Fruit fly (Drosophila melanogaster) whole organism, embryonic: Measurements from ENCODE around the gene CG6933.

Source experiments
- Atf-2 ChIP-seq: fragments of 200-800 bp; sonication (Bioruptor generic); optimal IDR thresholded peaks from 2 replicates; lab custom pipeline; 2016; ENCODE audit warnings: missing biosample characterization, missing genetic modification characterization
- B-H1 ChIP-seq: fragments of 200-800 bp; sonication (Bioruptor generic); IDR thresholded peaks from 3 replicates; pipeline ENCODE4 v1.3.6; 2022; ENCODE audit warnings: missing biosample characterization, missing genetic modification characterization
- Blimp-1 ChIP-seq: fragments of 200-800 bp; sonication (Bioruptor generic); optimal IDR thresholded peaks from 3 replicates; lab custom pipeline; 2018; ENCODE audit warnings: missing biosample characterization, missing genetic modification characterization, mild to moderate bottlenecking, moderate library complexity, missing genetic modification reagents
- C15 ChIP-seq: fragments of 200-800 bp; sonication (Bioruptor generic); IDR thresholded peaks from 3 replicates; pipeline ENCODE4 v1.3.6; 2022; ENCODE audit warnings: missing biosample characterization, missing genetic modification characterization
- CG10565 ChIP-seq: fragments of 200-800 bp; sonication (Bioruptor generic); optimal IDR thresholded peaks from 3 replicates; lab custom pipeline; 2016; ENCODE audit warnings: missing biosample characterization, mild to moderate bottlenecking, missing genetic modification characterization
- CG11695 ChIP-seq: fragments of 200-800 bp; sonication (Bioruptor generic); IDR thresholded peaks from 3 replicates; pipeline ENCODE4 v1.3.6; 2022; ENCODE audit warnings: missing biosample characterization, missing genetic modification characterization
- CG11696 ChIP-seq: fragments of 200-800 bp; sonication (Bioruptor generic); IDR thresholded peaks from 2 replicates; pipeline ENCODE4 v1.3.6; 2022; ENCODE audit warnings: missing biosample characterization, missing genetic modification characterization
- CG12071 ChIP-seq: fragments of 200-800 bp; sonication (Bioruptor generic); optimal IDR thresholded peaks from 3 replicates; lab custom pipeline; 2018; ENCODE audit warnings: missing biosample characterization, mild to moderate bottlenecking, missing genetic modification characterization
- CG12391 ChIP-seq: fragments of 200-800 bp; sonication (Bioruptor generic); optimal IDR thresholded peaks from 3 replicates; lab custom pipeline; 2018; ENCODE audit warnings: missing biosample characterization, mild to moderate bottlenecking, missing genetic modification characterization, moderate library complexity
- CG12942 ChIP-seq: fragments of 200-800 bp; sonication (Bioruptor generic); optimal IDR thresholded peaks from 3 replicates; lab custom pipeline; 2016; ENCODE audit warnings: missing biosample characterization, missing genetic modification characterization
- CG16815 ChIP-seq: fragments of 200-800 bp; sonication (Bioruptor generic); optimal IDR thresholded peaks from 3 replicates; lab custom pipeline; 2017; ENCODE audit warnings: missing biosample characterization, mild to moderate bottlenecking, missing genetic modification characterization
- CG18476 ChIP-seq: fragments of 200-800 bp; sonication (Bioruptor generic); optimal IDR thresholded peaks from 2 replicates; lab custom pipeline; 2016; ENCODE audit warnings: missing biosample characterization, mild to moderate bottlenecking, missing genetic modification characterization
- CG3163 ChIP-seq: fragments of 200-800 bp; sonication (Bioruptor generic); optimal IDR thresholded peaks from 3 replicates; lab custom pipeline; 2016; ENCODE audit warnings: missing biosample characterization, missing genetic modification characterization
- CG32767 ChIP-seq: fragments of 200-800 bp; sonication (Bioruptor generic); IDR thresholded peaks from 2 replicates; pipeline ENCODE4 v1.3.6; 2022; ENCODE audit warnings: missing biosample characterization, missing genetic modification characterization
- CG33557 ChIP-seq: fragments of 200-800 bp; sonication (Bioruptor generic); optimal IDR thresholded peaks from 2 replicates; lab custom pipeline; 2019; ENCODE audit warnings: missing biosample characterization, mild to moderate bottlenecking, missing genetic modification characterization, moderate library complexity
- CG7357 ChIP-seq: fragments of 200-800 bp; sonication (Bioruptor generic); IDR thresholded peaks from 3 replicates; pipeline ENCODE4 v1.3.6; 2022; ENCODE audit warnings: missing biosample characterization, missing genetic modification characterization
- CG8281 ChIP-seq: fragments of 200-800 bp; sonication (Bioruptor generic); optimal IDR thresholded peaks from 2 replicates; lab custom pipeline; 2018; ENCODE audit warnings: missing biosample characterization, mild to moderate bottlenecking, missing genetic modification characterization, moderate library complexity
- CG8290 ChIP-seq, 3 experiments: fragments of 200-800 bp; sonication (Bioruptor generic); optimal IDR thresholded peaks; 2 replicates each; lab custom pipeline; 2016 to 2019; ENCODE audit warnings: missing biosample characterization in 3 of 3, missing genetic modification characterization in 3 of 3, mild to moderate bottlenecking in 2 of 3, moderate library complexity in 1 of 3
- D19B ChIP-seq: fragments of 200-800 bp; sonication (Bioruptor generic); optimal IDR thresholded peaks from 2 replicates; lab custom pipeline; 2017; ENCODE audit warnings: missing biosample characterization, mild to moderate bottlenecking, missing genetic modification characterization
- Dip3 ChIP-seq: fragments of 200-800 bp; sonication (Bioruptor generic); optimal IDR thresholded peaks from 3 replicates; lab custom pipeline; 2016; ENCODE audit warnings: missing biosample characterization, missing genetic modification characterization
- Ets65A ChIP-seq: fragments of 200-800 bp; sonication (Bioruptor generic); peaks from one replicate; lab custom pipeline; 2016; ENCODE audit warnings: missing biosample characterization, missing genetic modification characterization
- Fer1 ChIP-seq: fragments of 200-800 bp; sonication (Bioruptor generic); optimal IDR thresholded peaks from 2 replicates; lab custom pipeline; 2017; ENCODE audit warnings: missing biosample characterization, mild to moderate bottlenecking, missing genetic modification characterization
- Fer3 ChIP-seq: fragments of 200-800 bp; sonication (Bioruptor generic); optimal IDR thresholded peaks from 2 replicates; lab custom pipeline; 2018; ENCODE audit warnings: missing biosample characterization, mild to moderate bottlenecking, missing genetic modification characterization, moderate library complexity
- Gsc ChIP-seq: fragments of 200-800 bp; sonication (Bioruptor generic); IDR thresholded peaks from 2 replicates; pipeline ENCODE4 v1.3.6; 2022; ENCODE audit warnings: missing biosample characterization, missing genetic modification characterization
- HLHmδ ChIP-seq: fragments of 200-800 bp; sonication (Bioruptor generic); optimal IDR thresholded peaks from 2 replicates; lab custom pipeline; 2018; ENCODE audit warnings: missing biosample characterization, mild to moderate bottlenecking, missing genetic modification characterization, moderate library complexity
- Hey ChIP-seq: fragments of 200-800 bp; sonication (Bioruptor generic); optimal IDR thresholded peaks from 3 replicates; lab custom pipeline; 2018; ENCODE audit warnings: missing biosample characterization, mild to moderate bottlenecking, missing genetic modification characterization
- HmgD ChIP-seq: fragments of 200-800 bp; sonication (Bioruptor generic); optimal IDR thresholded peaks from 3 replicates; lab custom pipeline; 2016; ENCODE audit warnings: missing biosample characterization, missing genetic modification characterization
- Nf-YB ChIP-seq: fragments of 200-800 bp; sonication (Bioruptor generic); optimal IDR thresholded peaks from 3 replicates; lab custom pipeline; 2019; ENCODE audit warnings: missing biosample characterization, mild to moderate bottlenecking, missing genetic modification characterization, moderate library complexity
- Side ChIP-seq: fragments of 200-800 bp; sonication (Bioruptor generic); optimal IDR thresholded peaks from 2 replicates; lab custom pipeline; 2016; ENCODE audit warnings: missing biosample characterization, missing genetic modification characterization
- ac ChIP-seq: fragments of 200-800 bp; sonication (Bioruptor generic); optimal IDR thresholded peaks from 3 replicates; lab custom pipeline; 2017; ENCODE audit warnings: missing biosample characterization, mild to moderate bottlenecking, missing genetic modification characterization
- al ChIP-seq: fragments of 200-800 bp; sonication (Bioruptor generic); IDR thresholded peaks from 2 replicates; pipeline ENCODE4 v1.3.6; 2022; ENCODE audit warnings: missing biosample characterization, missing genetic modification characterization
- ap ChIP-seq: fragments of 200-800 bp; sonication (Bioruptor generic); IDR thresholded peaks from 2 replicates; pipeline ENCODE4 v1.3.6; 2022; ENCODE audit warnings: missing biosample characterization, missing genetic modification characterization
- chinmo ChIP-seq: fragments of 200-800 bp; sonication (Bioruptor generic); IDR thresholded peaks from 4 replicates; pipeline ENCODE4 v1.3.6; 2022; ENCODE audit warnings: missing biosample characterization, missing genetic modification characterization; ENCODE audit not compliant: partially characterized antibody
- dmrt99B ChIP-seq: fragments of 200-800 bp; sonication (Bioruptor generic); optimal IDR thresholded peaks from 2 replicates; lab custom pipeline; 2018; ENCODE audit warnings: missing biosample characterization, mild to moderate bottlenecking, missing genetic modification characterization, moderate library complexity
- fd102C ChIP-seq: fragments of 200-800 bp; sonication (Bioruptor generic); optimal IDR thresholded peaks from 2 replicates; lab custom pipeline; 2018; ENCODE audit warnings: missing biosample characterization, mild to moderate bottlenecking, missing genetic modification characterization, moderate library complexity
- ftz-f1 ChIP-seq: fragments of 200-800 bp; sonication (Bioruptor generic); optimal IDR thresholded peaks from 2 replicates; lab custom pipeline; 2016; ENCODE audit warnings: missing biosample characterization, missing genetic modification characterization
- gsb-n ChIP-seq: fragments of 200-800 bp; sonication (Bioruptor generic); optimal IDR thresholded peaks from 3 replicates; lab custom pipeline; 2018; ENCODE audit warnings: missing biosample characterization, mild to moderate bottlenecking, missing genetic modification characterization
- hbn ChIP-seq: fragments of 200-800 bp; sonication (Bioruptor generic); IDR thresholded peaks from 2 replicates; pipeline ENCODE4 v1.3.6; 2022; ENCODE audit warnings: missing biosample characterization, missing genetic modification characterization; ENCODE audit not compliant: partially characterized antibody
- insv ChIP-seq, 2 experiments: fragments of 200-800 bp; sonication (Bioruptor generic); optimal IDR thresholded peaks; 3 replicates each; lab custom pipeline; 2016 to 2018; ENCODE audit warnings: missing biosample characterization in 2 of 2, missing genetic modification characterization in 2 of 2
- inv ChIP-seq: fragments of 200-800 bp; sonication (Bioruptor generic); IDR thresholded peaks from 2 replicates; pipeline ENCODE4 v1.3.6; 2022; ENCODE audit warnings: missing biosample characterization, missing genetic modification characterization; ENCODE audit not compliant: partially characterized antibody
- lab ChIP-seq: fragments of 200-800 bp; sonication (Bioruptor generic); optimal IDR thresholded peaks from 3 replicates; lab custom pipeline; 2017; ENCODE audit warnings: missing biosample characterization, missing genetic modification characterization, mild to moderate bottlenecking, moderate library complexity, missing genetic modification reagents
- luna ChIP-seq: fragments of 200-800 bp; sonication (Bioruptor generic); optimal IDR thresholded peaks from 2 replicates; lab custom pipeline; 2016; ENCODE audit warnings: missing biosample characterization, missing genetic modification characterization
- schlank ChIP-seq: fragments of 200-800 bp; sonication (Bioruptor generic); optimal IDR thresholded peaks from 2 replicates; lab custom pipeline; 2018; ENCODE audit warnings: missing biosample characterization, mild to moderate bottlenecking, missing genetic modification characterization
- seq ChIP-seq: fragments of 200-800 bp; sonication (Bioruptor generic); IDR thresholded peaks from 2 replicates; pipeline ENCODE4 v1.3.6; 2022; ENCODE audit warnings: missing biosample characterization, missing genetic modification characterization
- shn ChIP-seq: fragments of 200-800 bp; sonication (Bioruptor generic); optimal IDR thresholded peaks from 3 replicates; lab custom pipeline; 2016; ENCODE audit warnings: missing biosample characterization, missing genetic modification characterization
- sisA ChIP-seq: fragments of 200-800 bp; sonication (Bioruptor generic); IDR thresholded peaks from 2 replicates; pipeline ENCODE4 v1.3.6; 2022; ENCODE audit warnings: missing biosample characterization, missing genetic modification characterization
- sug ChIP-seq: fragments of 200-800 bp; optimal IDR thresholded peaks from 2 replicates; lab custom pipeline; 2019; ENCODE audit warnings: missing biosample characterization, mild to moderate bottlenecking, missing genetic modification characterization, moderate library complexity
- trh ChIP-seq: fragments of 200-800 bp; sonication (Bioruptor generic); optimal IDR thresholded peaks from 2 replicates; lab custom pipeline; 2016; ENCODE audit warnings: missing biosample characterization, missing genetic modification characterization
- wor ChIP-seq: fragments of 200-800 bp; sonication (Bioruptor generic); IDR thresholded peaks from 2 replicates; pipeline ENCODE4 v1.3.6; 2022; ENCODE audit warnings: missing biosample characterization, missing genetic modification characterization
- zen ChIP-seq: fragments of 200-800 bp; sonication (Bioruptor generic); optimal IDR thresholded peaks from 3 replicates; lab custom pipeline; 2018; ENCODE audit warnings: missing biosample characterization, mild to moderate bottlenecking, missing genetic modification characterization, moderate library complexity

Gene CG6933

DNA sequence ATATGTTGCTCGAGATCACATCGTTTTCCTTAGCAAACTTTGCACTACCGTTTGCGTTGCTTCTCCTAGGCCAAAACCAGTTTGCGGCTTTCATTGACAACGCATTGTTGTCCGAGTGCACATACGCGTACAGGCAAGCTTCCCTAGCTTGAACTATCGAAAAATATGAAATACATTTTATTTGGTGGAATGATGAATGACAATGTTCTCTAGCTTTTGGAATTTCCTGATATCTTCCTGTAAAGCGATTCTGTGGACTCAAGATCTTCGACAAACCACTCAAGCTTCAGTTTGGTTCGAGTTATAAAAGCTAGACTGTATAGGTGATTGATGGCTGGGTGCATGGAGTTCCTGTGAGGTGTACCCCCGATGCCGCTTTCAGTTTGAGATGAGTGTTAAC, 24.3 kb downstream of the CG6933 start (continued):
- TF ChIP-seq CG10565 (GFP tag; lab: Kevin White, UChicago), result no peak
- TF ChIP-seq inv (GFP tag; lab: Robert Waterston, UW), result no peak
- no peak for TF ChIP-seq Dip3 (GFP tag; lab: Kevin White, UChicago)
- no peak for TF ChIP-seq D19B
- 0 out of 4 replicates have a peak, but pooled peaks have one; percentile 56 for TF ChIP-seq chinmo (GFP tag; lab: Robert Waterston, UW)
- peak; percentile 61 for TF ChIP-seq gsb-n (tag; lab: Kevin White, UChicago)
- no peak for TF ChIP-seq hbn (GFP tag; lab: Robert Waterston, UW)
- TF ChIP-seq Fer1 (GFP tag; lab: Kevin White, UChicago), result no peak
- TF ChIP-seq Nf-YB (GFP tag; lab: Kevin White, UChicago), result no peak
- peak; percentile 55 for TF ChIP-seq Ets65A (GFP tag; lab: Kevin White, UChicago)
- peak; percentile 42; the same call in 1 of the 2 replicates for TF ChIP-seq seq (GFP tag; lab: Robert Waterston, UW)
- TF ChIP-seq schlank (tag; lab: Kevin White, UChicago), result no peak
- peak; percentile 45 for TF ChIP-seq CG12071 (GFP tag; lab: Kevin White, UChicago)
- peak; percentile 59 for TF ChIP-seq Side
- TF ChIP-seq CG32767 (GFP tag; lab: Robert Waterston, UW), result peak; percentile 45; the same call in 1 of the 2 replicates
- peak; percentile 52 for TF ChIP-seq ap (GFP tag; lab: Robert Waterston, UW)
- TF ChIP-seq CG8281, result no peak
- TF ChIP-seq ac (GFP tag; lab: Kevin White, UChicago), result no peak
- no peak for TF ChIP-seq Atf-2 (GFP tag; lab: Kevin White, UChicago)
- TF ChIP-seq CG12391 (tag; lab: Kevin White, UChicago), result peak; percentile 62
- TF ChIP-seq dmrt99B (tag; lab: Kevin White, UChicago), result peak; percentile 83
- peak; percentile 71 for TF ChIP-seq Blimp-1 (GFP tag; lab: Kevin White, UChicago)
- TF ChIP-seq B-H1 (GFP tag; lab: Robert Waterston, UW), result peak; percentile 50; the same call in 2 of the 3 replicates
- peak; percentile 62 for TF ChIP-seq wor (GFP tag; lab: Robert Waterston, UW)
- peak; percentile 0 for TF ChIP-seq CG16815
- no peak for TF ChIP-seq HLHmδ (GFP tag; lab: Kevin White, UChicago)
- TF ChIP-seq CG11695 (GFP tag; lab: Robert Waterston, UW), result 0 out of 3 replicates have a peak, but pooled peaks have one; percentile 7
- peak; percentile 26 for TF ChIP-seq CG12942 (GFP tag; lab: Kevin White, UChicago)
- TF ChIP-seq zen (tag; lab: Kevin White, UChicago), result no peak
- no peak for TF ChIP-seq luna (GFP tag; lab: Kevin White, UChicago)
- peak; percentile 30 for TF ChIP-seq shn (GFP tag; lab: Kevin White, UChicago)
- TF ChIP-seq insv (GFP tag; optimal IDR thresholded peaks at IDR 0.05; lab: Kevin White, UChicago), result no peak
- TF ChIP-seq trh (GFP tag; lab: Kevin White, UChicago), result no peak
- TF ChIP-seq CG7357 (GFP tag; lab: Robert Waterston, UW), result peak; percentile 56; the same call in 2 of the 3 replicates
- peak; percentile 27 for TF ChIP-seq CG33557 (GFP tag; lab: Kevin White, UChicago)
- peak; percentile 67 for TF ChIP-seq lab (GFP tag; lab: Kevin White, UChicago)
- no peak for TF ChIP-seq Hey
- 0 out of 2 replicates have a peak, but pooled peaks have one; percentile 15 for TF ChIP-seq al (GFP tag; lab: Robert Waterston, UW)
- no peak for TF ChIP-seq sug (tag; lab: Kevin White, UChicago)
- TF ChIP-seq Fer3 (tag; lab: Kevin White, UChicago), result peak; percentile 19
- 0 out of 2 replicates have a peak, but pooled peaks have one; percentile 44 for TF ChIP-seq CG11696 (GFP tag; lab: Robert Waterston, UW)
- TF ChIP-seq sisA (GFP tag; lab: Robert Waterston, UW), result peak; percentile 74
- no peak for TF ChIP-seq fd102C (GFP tag; lab: Kevin White, UChicago)
- no peak for TF ChIP-seq HmgD (GFP tag; lab: Kevin White, UChicago)
- TF ChIP-seq C15, result no peak
- TF ChIP-seq Gsc (GFP tag; lab: Robert Waterston, UW), result peak; percentile 23; the same call in 1 of the 2 replicates
- TF ChIP-seq CG8290 (GFP tag; optimal IDR thresholded peaks at IDR 0.05; lab: Kevin White, UChicago), result no peak
- peak in 1 of 2 experiments; percentile 68 for TF ChIP-seq CG8290 (tag; optimal IDR thresholded peaks at IDR 0.05; lab: Kevin White, UChicago)
- TF ChIP-seq CG3163 (GFP tag; lab: Kevin White, UChicago), result peak; percentile 23
- TF ChIP-seq ftz-f1, result no peak
- peak; percentile 4 for TF ChIP-seq CG18476
